Fruit fly (Drosophila melanogaster) whole organism, embryonic: ENCODE results near the gene Cyp1.
A peak's percentile ranks its signal among the peaks of the same experiment; 100 is the strongest.

Experiments used
- Abd-B ChIP-seq: fragments of 200-800 bp; sonication (Bioruptor generic); optimal IDR thresholded peaks from 2 replicates; lab custom pipeline; 2018; ENCODE audit warnings: missing biosample characterization, mild to moderate bottlenecking, missing genetic modification characterization, moderate library complexity
- B-H1 ChIP-seq: fragments of 200-800 bp; sonication (Bioruptor generic); IDR thresholded peaks from 3 replicates; pipeline ENCODE4 v1.3.6; 2022; ENCODE audit warnings: missing biosample characterization, missing genetic modification characterization
- CG11456 ChIP-seq: fragments of 200-800 bp; sonication (Bioruptor generic); IDR thresholded peaks from 3 replicates; pipeline ENCODE4 v1.3.6; 2022; ENCODE audit warnings: missing biosample characterization, missing genetic modification characterization
- CG12155 ChIP-seq: fragments of 200-800 bp; sonication (Bioruptor generic); optimal IDR thresholded peaks from 3 replicates; lab custom pipeline; 2016; ENCODE audit warnings: missing biosample characterization, missing genetic modification characterization
- CG13296 ChIP-seq: fragments of 200-800 bp; sonication (Bioruptor generic); optimal IDR thresholded peaks from 3 replicates; lab custom pipeline; 2018; ENCODE audit warnings: missing biosample characterization, mild to moderate bottlenecking, missing genetic modification characterization
- CG14014 ChIP-seq: fragments of 200-800 bp; sonication (Bioruptor generic); IDR thresholded peaks from 2 replicates; pipeline ENCODE4 v1.3.6; 2022; ENCODE audit warnings: missing biosample characterization, missing genetic modification characterization
- CG14050 ChIP-seq: fragments of 200-800 bp; sonication (Bioruptor generic); IDR thresholded peaks from 3 replicates; pipeline ENCODE4 v1.3.6; 2022; ENCODE audit warnings: missing biosample characterization, missing genetic modification characterization
- CG15479 ChIP-seq: fragments of 200-800 bp; sonication (Bioruptor generic); optimal IDR thresholded peaks from 3 replicates; lab custom pipeline; 2019; ENCODE audit warnings: missing biosample characterization, mild to moderate bottlenecking, missing genetic modification characterization, moderate library complexity
- CG1603 ChIP-seq: fragments of 200-800 bp; sonication (Bioruptor generic); optimal IDR thresholded peaks from 2 replicates; lab custom pipeline; 2019; ENCODE audit warnings: missing biosample characterization, mild to moderate bottlenecking, missing genetic modification characterization, moderate library complexity
- CG16779 ChIP-seq: fragments of 200-800 bp; sonication (Bioruptor generic); IDR thresholded peaks from 2 replicates; pipeline ENCODE4 v1.3.6; 2022; ENCODE audit warnings: missing biosample characterization, missing genetic modification characterization
- CG2116 ChIP-seq: fragments of 200-800 bp; sonication (Bioruptor generic); optimal IDR thresholded peaks from 3 replicates; lab custom pipeline; 2018; ENCODE audit warnings: missing biosample characterization, mild to moderate bottlenecking, missing genetic modification characterization
- CG2199 ChIP-seq: fragments of 200-800 bp; sonication (Bioruptor generic); IDR thresholded peaks from 3 replicates; pipeline ENCODE4 v1.3.6; 2022; ENCODE audit warnings: missing biosample characterization, missing genetic modification characterization
- CG31441 ChIP-seq: fragments of 200-800 bp; sonication (Bioruptor generic); IDR thresholded peaks from 2 replicates; pipeline ENCODE4 v1.3.6; 2022; ENCODE audit warnings: missing biosample characterization, missing genetic modification characterization
- CG3163 ChIP-seq: fragments of 200-800 bp; sonication (Bioruptor generic); optimal IDR thresholded peaks from 3 replicates; lab custom pipeline; 2016; ENCODE audit warnings: missing biosample characterization, missing genetic modification characterization
- CG4282 ChIP-seq: fragments of 200-800 bp; sonication (Bioruptor generic); optimal IDR thresholded peaks from 2 replicates; lab custom pipeline; 2016; ENCODE audit warnings: missing biosample characterization, missing genetic modification characterization
- CG6854 ChIP-seq: fragments of 200-800 bp; sonication (Bioruptor generic); optimal IDR thresholded peaks from 3 replicates; lab custom pipeline; 2017; ENCODE audit warnings: missing biosample characterization, mild to moderate bottlenecking, missing genetic modification characterization
- CG7963 ChIP-seq: fragments of 200-800 bp; sonication (Bioruptor generic); IDR thresholded peaks from 3 replicates; pipeline ENCODE4 v1.3.6; 2022; ENCODE audit warnings: missing biosample characterization, missing genetic modification characterization; ENCODE audit not compliant: partially characterized antibody
- CTCF ChIP-seq: fragments of 200-800 bp; sonication (Bioruptor generic); optimal IDR thresholded peaks from 2 replicates; lab custom pipeline; 2017; ENCODE audit warnings: missing biosample characterization, mild to moderate bottlenecking, missing genetic modification characterization, moderate library complexity
- Ets97D ChIP-seq: fragments of 200-800 bp; sonication (Bioruptor generic); optimal IDR thresholded peaks from 3 replicates; lab custom pipeline; 2016; ENCODE audit warnings: missing biosample characterization, missing genetic modification characterization
- Kr ChIP-seq: fragments of 200-800 bp; sonication (Bioruptor generic); optimal IDR thresholded peaks from 2 replicates; lab custom pipeline; 2017; ENCODE audit warnings: missing biosample characterization, mild to moderate bottlenecking, missing genetic modification characterization
- NFAT ChIP-seq: fragments of 200-800 bp; sonication (Bioruptor generic); IDR thresholded peaks from 2 replicates; pipeline ENCODE4 v1.3.6; 2022; ENCODE audit warnings: missing biosample characterization, missing genetic modification characterization
- Sry-δ ChIP-seq: fragments of 200-800 bp; sonication (Bioruptor generic); optimal IDR thresholded peaks from 2 replicates; lab custom pipeline; 2016; ENCODE audit warnings: missing biosample characterization, missing genetic modification characterization
- Taf1 ChIP-seq: fragments of 200-800 bp; sonication (Bioruptor generic); IDR thresholded peaks from 2 replicates; pipeline ENCODE4 v1.3.6; 2022; ENCODE audit warnings: missing biosample characterization, missing genetic modification characterization
- Tbp ChIP-seq: fragments of >200 bp; optimal IDR thresholded peaks from 2 replicates; lab custom pipeline; 2018; ENCODE audit warnings: missing biosample characterization, missing genetic modification characterization
- abd-A ChIP-seq: fragments of 200-800 bp; sonication (Bioruptor generic); optimal IDR thresholded peaks from 3 replicates; lab custom pipeline; 2019; ENCODE audit warnings: missing biosample characterization, mild to moderate bottlenecking, missing genetic modification characterization, moderate library complexity
- aop ChIP-seq: fragments of 200-800 bp; sonication (Bioruptor generic); IDR thresholded peaks from 2 replicates; pipeline ENCODE4 v1.3.6; 2022; ENCODE audit warnings: missing biosample characterization, missing genetic modification characterization
- cg ChIP-seq: fragments of 200-800 bp; sonication (Bioruptor generic); optimal IDR thresholded peaks from 3 replicates; lab custom pipeline; 2019; ENCODE audit warnings: missing biosample characterization, mild to moderate bottlenecking, missing genetic modification characterization, moderate library complexity
- cwo ChIP-seq: fragments of 200-800 bp; sonication (Bioruptor generic); optimal IDR thresholded peaks from 3 replicates; lab custom pipeline; 2017; ENCODE audit warnings: missing biosample characterization, missing genetic modification characterization, mild to moderate bottlenecking, moderate library complexity, missing genetic modification reagents
- dysf ChIP-seq: fragments of 200-800 bp; sonication (Bioruptor generic); IDR thresholded peaks from 3 replicates; pipeline ENCODE4 v1.3.6; 2022; ENCODE audit warnings: missing biosample characterization, missing genetic modification characterization
- exex ChIP-seq: fragments of 200-800 bp; sonication (Bioruptor generic); optimal IDR thresholded peaks from 4 replicates; lab custom pipeline; 2018; ENCODE audit warnings: missing biosample characterization, mild to moderate bottlenecking, missing genetic modification characterization, moderate library complexity
- fd64A ChIP-seq: fragments of 200-800 bp; sonication (Bioruptor generic); optimal IDR thresholded peaks from 3 replicates; lab custom pipeline; 2018; ENCODE audit warnings: missing biosample characterization, mild to moderate bottlenecking, missing genetic modification characterization
- ftz-f1 ChIP-seq: fragments of 200-800 bp; sonication (Bioruptor generic); optimal IDR thresholded peaks from 2 replicates; lab custom pipeline; 2016; ENCODE audit warnings: missing biosample characterization, missing genetic modification characterization
- gfzf ChIP-seq: fragments of 200-800 bp; sonication (Bioruptor generic); optimal IDR thresholded peaks from 2 replicates; lab custom pipeline; 2016; ENCODE audit warnings: missing biosample characterization, mild to moderate bottlenecking, missing genetic modification characterization, moderate library complexity
- h ChIP-seq: fragments of >200 bp; optimal IDR thresholded peaks from 2 replicates; lab custom pipeline; 2017
- ham ChIP-seq: fragments of 200-800 bp; sonication (Bioruptor generic); IDR thresholded peaks from 2 replicates; pipeline ENCODE4 v1.3.6; 2022; ENCODE audit warnings: missing biosample characterization, missing genetic modification characterization
- hkb ChIP-seq, 2 experiments: fragments of 200-800 bp in 1 of 2; fragments of >200 bp in 1 of 2; sonication (Bioruptor generic) in 1 of 2; IDR thresholded peaks in 1 of 2; optimal IDR thresholded peaks in 1 of 2; 2 replicates each; pipeline versions ENCODE4 v1.3.6 to Lab custom; 2017 to 2022; ENCODE audit warnings: missing biosample characterization in 1 of 2, missing genetic modification characterization in 1 of 2
- inv ChIP-seq: fragments of 200-800 bp; sonication (Bioruptor generic); IDR thresholded peaks from 2 replicates; pipeline ENCODE4 v1.3.6; 2022; ENCODE audit warnings: missing biosample characterization, missing genetic modification characterization; ENCODE audit not compliant: partially characterized antibody
- kni ChIP-seq: fragments of 200-800 bp; sonication (Bioruptor generic); optimal IDR thresholded peaks from 3 replicates; lab custom pipeline; 2017; ENCODE audit warnings: mild to moderate bottlenecking, missing biosample characterization, missing genetic modification reagents, missing genetic modification characterization
- lbe ChIP-seq: fragments of 200-800 bp; sonication (Bioruptor generic); optimal IDR thresholded peaks from 2 replicates; lab custom pipeline; 2016; ENCODE audit warnings: missing biosample characterization, mild to moderate bottlenecking, missing genetic modification characterization
- mirr ChIP-seq: fragments of 200-800 bp; sonication (Bioruptor generic); optimal IDR thresholded peaks from 3 replicates; lab custom pipeline; 2018; ENCODE audit warnings: missing biosample characterization, mild to moderate bottlenecking, missing genetic modification characterization
- nerfin-1 ChIP-seq: fragments of 200-800 bp; sonication (Bioruptor generic); optimal IDR thresholded peaks from 3 replicates; lab custom pipeline; 2019; ENCODE audit warnings: missing biosample characterization, mild to moderate bottlenecking, missing genetic modification characterization, moderate library complexity
- pho ChIP-seq: fragments of 200-800 bp; sonication (Bioruptor generic); optimal IDR thresholded peaks from 2 replicates; lab custom pipeline; 2016; ENCODE audit warnings: missing biosample characterization, missing genetic modification characterization
- sd ChIP-seq: fragments of 200-800 bp; sonication (Bioruptor generic); optimal IDR thresholded peaks from 3 replicates; lab custom pipeline; 2018; ENCODE audit warnings: missing biosample characterization, mild to moderate bottlenecking, missing genetic modification characterization, moderate library complexity
- sna ChIP-seq: fragments of 200-800 bp; sonication (Bioruptor generic); IDR thresholded peaks from 2 replicates; pipeline ENCODE4 v1.3.6; 2022; ENCODE audit warnings: missing biosample characterization, missing genetic modification characterization; ENCODE audit not compliant: partially characterized antibody
- sqz ChIP-seq: fragments of 200-800 bp; sonication (Bioruptor generic); optimal IDR thresholded peaks from 3 replicates; lab custom pipeline; 2018; ENCODE audit warnings: missing biosample characterization, mild to moderate bottlenecking, missing genetic modification characterization
- sr ChIP-seq: fragments of 200-800 bp; sonication (Bioruptor generic); IDR thresholded peaks from 3 replicates; pipeline ENCODE4 v1.3.6; 2022; ENCODE audit warnings: missing biosample characterization, missing genetic modification characterization
- stwl ChIP-seq: fragments of 200-800 bp; sonication (Bioruptor generic); optimal IDR thresholded peaks from 3 replicates; lab custom pipeline; 2018; ENCODE audit warnings: missing biosample characterization, mild to moderate bottlenecking, missing genetic modification characterization, moderate library complexity
- tll ChIP-seq, 2 experiments: fragments of 200-800 bp in 1 of 2; fragments of >200 bp in 1 of 2; sonication (Bioruptor generic) in 1 of 2; optimal IDR thresholded peaks; 2 replicates each; lab custom pipeline; 2017 to 2019; ENCODE audit warnings: missing biosample characterization in 2 of 2, missing genetic modification characterization in 2 of 2, mild to moderate bottlenecking in 1 of 2, moderate library complexity in 1 of 2
- toy ChIP-seq: fragments of 200-800 bp; sonication (Bioruptor generic); IDR thresholded peaks from 2 replicates; pipeline ENCODE4 v1.3.6; 2022; ENCODE audit warnings: missing biosample characterization, missing genetic modification characterization
- wek ChIP-seq: fragments of 200-800 bp; sonication (Bioruptor generic); optimal IDR thresholded peaks from 3 replicates; lab custom pipeline; 2018; ENCODE audit warnings: missing biosample characterization, mild to moderate bottlenecking, missing genetic modification characterization, moderate library complexity

The Cyp1 gene

dm6 chrX:16270795-16271194, 49.4 kb downstream of the Cyp1 start, which contains the start of gene Mfe2 (continued):
- TF ChIP-seq Tbp (GFP tag; lab: Kevin White, UChicago) (no peak), CG31441 (GFP tag; lab: Robert Waterston, UW) (no peak), Taf1 (GFP tag; lab: Robert Waterston, UW) (no peak), Ets97D (GFP tag; lab: Kevin White, UChicago) (peak; percentile 88), lbe (GFP tag; lab: Kevin White, UChicago) (no peak), CG13296 (GFP tag; lab: Kevin White, UChicago) (peak; percentile 44), cg (GFP tag; lab: Kevin White, UChicago) (peak; percentile 35), Sry-δ (peak; percentile 76), CG1603 (peak; percentile 90), cwo (GFP tag; lab: Kevin White, UChicago) (peak; percentile 10), hkb (optimal IDR thresholded peaks at IDR 0.05; lab: Kevin White, UChicago) (no peak), hkb (GFP tag; IDR thresholded peaks at IDR 0.05; lab: Robert Waterston, UW) (peak; percentile 16; the same call in 1 of the 2 replicates), sr (peak; percentile 40; the same call in 1 of the 3 replicates), Kr (GFP tag; lab: Kevin White, UChicago) (no peak), h (lab: Kevin White, UChicago) (no peak), CG2116 (GFP tag; lab: Kevin White, UChicago) (peak; percentile 65), CG14050 (GFP tag; lab: Robert Waterston, UW) (no peak), ftz-f1 (GFP tag; lab: Kevin White, UChicago) (peak; percentile 11), CG4282 (GFP tag; lab: Kevin White, UChicago) (peak; percentile 70), aop (no peak), Abd-B (GFP tag; lab: Kevin White, UChicago) (peak; percentile 64), CG2199 (GFP tag; lab: Robert Waterston, UW) (peak; percentile 86; the same call in 2 of the 3 replicates), nerfin-1 (tag; lab: Kevin White, UChicago) (peak; percentile 84), gfzf (GFP tag; lab: Kevin White, UChicago) (peak; percentile 93), dysf (GFP tag; lab: Robert Waterston, UW) (no peak; the same call in 2 of the 3 replicates), sna (GFP tag; lab: Robert Waterston, UW) (no peak), CG15479 (GFP tag; lab: Kevin White, UChicago) (peak; percentile 71), wek (GFP tag; lab: Kevin White, UChicago) (peak; percentile 10), mirr (GFP tag; lab: Kevin White, UChicago) (peak; percentile 17), CG14014 (GFP tag; lab: Robert Waterston, UW) (0 out of 2 replicates have a peak, but pooled peaks have one; percentile 30), ham (GFP tag; lab: Robert Waterston, UW) (no peak), sd (no peak), B-H1 (GFP tag; lab: Robert Waterston, UW) (no peak), toy (0 out of 2 replicates have a peak, but pooled peaks have one; percentile 32), CG16779 (no peak), fd64A (no peak), NFAT (GFP tag; lab: Robert Waterston, UW) (peak; percentile 69), abd-A (no peak), CTCF (GFP tag; lab: Kevin White, UChicago) (peak; percentile 80), CG3163 (peak; percentile 50), inv (GFP tag; lab: Robert Waterston, UW) (peak; percentile 31; the same call in 1 of the 2 replicates), stwl (tag; lab: Kevin White, UChicago) (peak; percentile 68), CG11456 (GFP tag; lab: Robert Waterston, UW) (peak; percentile 74; the same call in 2 of the 3 replicates), exex (tag; lab: Kevin White, UChicago) (peak; percentile 52), sqz (GFP tag; lab: Kevin White, UChicago) (no peak), CG7963 (GFP tag; lab: Robert Waterston, UW) (no peak), tll (GFP tag; optimal IDR thresholded peaks at IDR 0.05; lab: Kevin White, UChicago) (no peak), pho (peak; percentile 59), CG12155 (peak; percentile 72), kni (peak; percentile 70), CG6854 (no peak)
